Worm (Caenorhabditis elegans): Measurements from ENCODE around the gene F59A7.7.

DNA sequence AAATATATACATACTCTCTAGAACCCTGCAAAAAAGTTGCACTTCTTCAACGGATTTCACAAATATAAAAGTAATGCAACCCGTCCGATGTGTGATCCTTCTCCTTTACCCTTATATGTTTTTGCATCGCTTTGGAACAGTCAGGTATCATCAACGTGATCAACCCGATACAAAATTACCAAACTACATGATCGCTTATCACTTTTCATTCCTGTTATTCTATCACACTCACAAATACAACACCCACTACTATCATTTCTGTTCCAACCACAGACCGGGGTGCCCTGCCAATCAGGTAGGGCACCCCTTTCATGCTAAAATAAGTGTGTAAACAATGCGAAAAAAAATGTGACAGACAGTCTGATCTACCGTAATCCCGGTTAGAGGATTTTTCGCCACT, 44.9 kb upstream of the F59A7.7 start:
- TF ChIP-seq ama-1 (optimal IDR thresholded peaks at IDR 0.05) (no peak), pqm-1 (tag; optimal IDR thresholded peaks at IDR 0.05) (no peak), ztf-7 (tag; optimal IDR thresholded peaks at IDR 0.05) (no peak), dmd-8 (GFP tag; IDR thresholded peaks at IDR 0.05) (no peak), ZK546.5 (tag; optimal IDR thresholded peaks at IDR 0.05) (no peak), dpl-1 (GFP tag; optimal IDR thresholded peaks at IDR 0.05) (no peak), unc-62 (GFP tag; optimal IDR thresholded peaks at IDR 0.05 in 1 of 2) (no peak), unc-62 (tag; optimal IDR thresholded peaks at IDR 0.05) (no peak), skn-1 (tag; optimal IDR thresholded peaks at IDR 0.05) (no peak), mep-1 (tag; optimal IDR thresholded peaks at IDR 0.05) (no peak), pha-4 (GFP tag; IDR thresholded peaks at IDR 0.05) (no peak), pha-4 (tag; optimal IDR thresholded peaks at IDR 0.05) (no peak)
